Worm (Caenorhabditis elegans): Measurements from ENCODE around the gene scyl-1.

- no peak for TF ChIP-seq ceh-36 (tag; optimal IDR thresholded peaks at IDR 0.05)
- TF ChIP-seq hmg-4 (GFP tag; optimal IDR thresholded peaks at IDR 0.05): no peak
- TF ChIP-seq ama-1 (optimal IDR thresholded peaks at IDR 0.05): no peak
- TF ChIP-seq hmbx-1 (tag; optimal IDR thresholded peaks at IDR 0.05): no peak
- no peak for TF ChIP-seq flt-1 (GFP tag; IDR thresholded peaks at IDR 0.05)
- no peak for TF ChIP-seq sea-1 (GFP tag; conservative IDR thresholded peaks at IDR 0.05)
- no peak for TF ChIP-seq tra-4 (tag; optimal IDR thresholded peaks at IDR 0.05)
- TF ChIP-seq scrt-1 (GFP tag; IDR thresholded peaks at IDR 0.05): no peak
- TF ChIP-seq F13C5.2 (tag; optimal IDR thresholded peaks at IDR 0.05): no peak
Measured at ce11 chrV:13046125-13047123, 4.9 kb upstream of the scyl-1 start.
